Fruit fly (Drosophila melanogaster) whole organism, embryonic: ENCODE results near the gene arx.

ENCODE experiments used
- Atf-2 ChIP-seq: fragments of 200-800 bp; sonication (Bioruptor generic); optimal IDR thresholded peaks from 2 replicates; lab custom pipeline; 2016; ENCODE audit warnings: missing biosample characterization, missing genetic modification characterization
- Bgb ChIP-seq: fragments of 200-800 bp; sonication (Bioruptor generic); IDR thresholded peaks from 2 replicates; pipeline ENCODE4 v1.3.6; 2022; ENCODE audit warnings: missing biosample characterization, missing genetic modification characterization; ENCODE audit not compliant: partially characterized antibody
- CG10431 ChIP-seq: fragments of 200-800 bp; sonication (Bioruptor generic); optimal IDR thresholded peaks from 3 replicates; lab custom pipeline; 2018; ENCODE audit warnings: missing biosample characterization, mild to moderate bottlenecking, missing genetic modification characterization
- CG10959 ChIP-seq: fragments of 200-800 bp; sonication (Bioruptor generic); IDR thresholded peaks from 2 replicates; pipeline ENCODE4 v1.3.6; 2022; ENCODE audit warnings: missing biosample characterization, missing genetic modification characterization
- CG10979 ChIP-seq: fragments of 200-800 bp; sonication (Bioruptor generic); optimal IDR thresholded peaks from 2 replicates; lab custom pipeline; 2018; ENCODE audit warnings: missing biosample characterization, mild to moderate bottlenecking, missing genetic modification characterization, moderate library complexity
- CG11093 ChIP-seq: fragments of 200-800 bp; sonication (Bioruptor generic); IDR thresholded peaks from 3 replicates; pipeline ENCODE4 v1.3.6; 2022; ENCODE audit warnings: missing biosample characterization, missing genetic modification characterization
- CG12219 ChIP-seq: fragments of 200-800 bp; sonication (Bioruptor generic); optimal IDR thresholded peaks from 3 replicates; lab custom pipeline; 2018; ENCODE audit warnings: missing biosample characterization, mild to moderate bottlenecking, missing genetic modification characterization
- CG14050 ChIP-seq: fragments of 200-800 bp; sonication (Bioruptor generic); IDR thresholded peaks from 3 replicates; pipeline ENCODE4 v1.3.6; 2022; ENCODE audit warnings: missing biosample characterization, missing genetic modification characterization
- CG18599 ChIP-seq: fragments of 200-800 bp; sonication (Bioruptor generic); optimal IDR thresholded peaks from 3 replicates; lab custom pipeline; 2017; ENCODE audit warnings: missing biosample characterization, missing genetic modification characterization, mild to moderate bottlenecking, moderate library complexity, missing genetic modification reagents
- CG2199 ChIP-seq: fragments of 200-800 bp; sonication (Bioruptor generic); IDR thresholded peaks from 3 replicates; pipeline ENCODE4 v1.3.6; 2022; ENCODE audit warnings: missing biosample characterization, missing genetic modification characterization
- CG34376 ChIP-seq: fragments of 200-800 bp; sonication (Bioruptor generic); optimal IDR thresholded peaks from 2 replicates; lab custom pipeline; 2018; ENCODE audit warnings: missing biosample characterization, mild to moderate bottlenecking, missing genetic modification characterization
- CG3995 ChIP-seq: fragments of 200-800 bp; sonication (Bioruptor generic); optimal IDR thresholded peaks from 3 replicates; lab custom pipeline; 2016; ENCODE audit warnings: missing biosample characterization, missing genetic modification characterization
- CG4707 ChIP-seq: fragments of 200-800 bp; sonication (Bioruptor generic); optimal IDR thresholded peaks from 2 replicates; lab custom pipeline; 2018; ENCODE audit warnings: missing biosample characterization, mild to moderate bottlenecking, missing genetic modification characterization, moderate library complexity
- CG6765 ChIP-seq: fragments of 200-800 bp; sonication (Bioruptor generic); optimal IDR thresholded peaks from 3 replicates; lab custom pipeline; 2017; ENCODE audit warnings: missing biosample characterization, mild to moderate bottlenecking, missing genetic modification characterization
- CG6813 ChIP-seq: fragments of 200-800 bp; sonication (Bioruptor generic); optimal IDR thresholded peaks from 2 replicates; lab custom pipeline; 2017; ENCODE audit warnings: missing biosample characterization, missing genetic modification characterization, mild to moderate bottlenecking, moderate library complexity, missing genetic modification reagents
- CG6854 ChIP-seq: fragments of 200-800 bp; sonication (Bioruptor generic); optimal IDR thresholded peaks from 3 replicates; lab custom pipeline; 2017; ENCODE audit warnings: missing biosample characterization, mild to moderate bottlenecking, missing genetic modification characterization
- CG7556 ChIP-seq: fragments of 200-800 bp; sonication (Bioruptor generic); optimal IDR thresholded peaks from 2 replicates; lab custom pipeline; 2017; ENCODE audit warnings: missing biosample characterization, mild to moderate bottlenecking, missing genetic modification characterization
- CG7987 ChIP-seq: fragments of 200-800 bp; sonication (Bioruptor generic); optimal IDR thresholded peaks from 2 replicates; lab custom pipeline; 2018; ENCODE audit warnings: missing biosample characterization, mild to moderate bottlenecking, missing genetic modification characterization, moderate library complexity
- CTCF ChIP-seq: fragments of 200-800 bp; sonication (Bioruptor generic); optimal IDR thresholded peaks from 2 replicates; lab custom pipeline; 2017; ENCODE audit warnings: missing biosample characterization, mild to moderate bottlenecking, missing genetic modification characterization, moderate library complexity
- CrebB ChIP-seq: fragments of 200-800 bp; sonication (Bioruptor generic); optimal IDR thresholded peaks from 3 replicates; lab custom pipeline; 2018; ENCODE audit warnings: missing biosample characterization, mild to moderate bottlenecking, missing genetic modification characterization
- Deaf1 ChIP-seq: fragments of 200-800 bp; optimal IDR thresholded peaks from 3 replicates; lab custom pipeline; 2019; ENCODE audit warnings: missing biosample characterization, mild to moderate bottlenecking, missing genetic modification characterization, moderate library complexity
- Dfd ChIP-seq, 2 experiments: fragments of >200 bp; optimal IDR thresholded peaks; 2 replicates each; lab custom pipeline; 2017; ENCODE audit warnings: missing biosample characterization in 2 of 2, missing genetic modification characterization in 2 of 2
- Doc3 ChIP-seq: fragments of 200-800 bp; sonication (Bioruptor generic); IDR thresholded peaks from 3 replicates; pipeline ENCODE4 v1.3.6; 2022; ENCODE audit warnings: missing biosample characterization, missing genetic modification characterization; ENCODE audit not compliant: partially characterized antibody
- Dref ChIP-seq: fragments of 200-800 bp; sonication (Bioruptor generic); IDR thresholded peaks from 2 replicates; pipeline ENCODE4 v1.3.6; 2022; ENCODE audit warnings: missing biosample characterization, missing genetic modification characterization
- HmgZ ChIP-seq: fragments of 200-800 bp; sonication (Bioruptor generic); optimal IDR thresholded peaks from 2 replicates; lab custom pipeline; 2018; ENCODE audit warnings: missing biosample characterization, mild to moderate bottlenecking, missing genetic modification characterization
- MESR4 ChIP-seq: fragments of 200-800 bp; sonication (Bioruptor generic); optimal IDR thresholded peaks from 2 replicates; lab custom pipeline; 2018; ENCODE audit warnings: missing biosample characterization, mild to moderate bottlenecking, missing genetic modification characterization, moderate library complexity
- NC2α ChIP-seq: fragments of 200-800 bp; sonication (Bioruptor generic); optimal IDR thresholded peaks from 2 replicates; lab custom pipeline; 2016; ENCODE audit warnings: missing biosample characterization, missing genetic modification characterization
- Nf-YC ChIP-seq: fragments of 200-800 bp; optimal IDR thresholded peaks from 3 replicates; lab custom pipeline; 2019; ENCODE audit warnings: missing biosample characterization, mild to moderate bottlenecking, missing genetic modification characterization, moderate library complexity
- Opbp ChIP-seq: fragments of 200-800 bp; sonication (Bioruptor generic); IDR thresholded peaks from 3 replicates; pipeline ENCODE4 v1.3.6; 2022; ENCODE audit warnings: missing biosample characterization, missing genetic modification characterization; ENCODE audit not compliant: partially characterized antibody
- Sox102F ChIP-seq: fragments of 200-800 bp; sonication (Bioruptor generic); optimal IDR thresholded peaks from 2 replicates; lab custom pipeline; 2018; ENCODE audit warnings: missing biosample characterization, mild to moderate bottlenecking, missing genetic modification characterization, moderate library complexity
- Ssrp ChIP-seq: fragments of 200-800 bp; sonication (Bioruptor generic); optimal IDR thresholded peaks from 2 replicates; lab custom pipeline; 2018; ENCODE audit warnings: missing biosample characterization, mild to moderate bottlenecking, missing genetic modification characterization, moderate library complexity
- Taf1 ChIP-seq: fragments of 200-800 bp; sonication (Bioruptor generic); IDR thresholded peaks from 2 replicates; pipeline ENCODE4 v1.3.6; 2022; ENCODE audit warnings: missing biosample characterization, missing genetic modification characterization
- al ChIP-seq: fragments of 200-800 bp; sonication (Bioruptor generic); IDR thresholded peaks from 2 replicates; pipeline ENCODE4 v1.3.6; 2022; ENCODE audit warnings: missing biosample characterization, missing genetic modification characterization
- br ChIP-seq: fragments of >200 bp; optimal IDR thresholded peaks from 2 replicates; lab custom pipeline; 2017
- cas ChIP-seq: fragments of 200-800 bp; sonication (Bioruptor generic); IDR thresholded peaks from 2 replicates; pipeline ENCODE4 v1.3.6; 2022; ENCODE audit warnings: missing biosample characterization, missing genetic modification characterization
- chinmo ChIP-seq: fragments of 200-800 bp; sonication (Bioruptor generic); IDR thresholded peaks from 4 replicates; pipeline ENCODE4 v1.3.6; 2022; ENCODE audit warnings: missing biosample characterization, missing genetic modification characterization; ENCODE audit not compliant: partially characterized antibody
- cwo ChIP-seq: fragments of 200-800 bp; sonication (Bioruptor generic); optimal IDR thresholded peaks from 3 replicates; lab custom pipeline; 2017; ENCODE audit warnings: missing biosample characterization, missing genetic modification characterization, mild to moderate bottlenecking, moderate library complexity, missing genetic modification reagents
- dati ChIP-seq: fragments of 200-800 bp; sonication (Bioruptor generic); IDR thresholded peaks from 2 replicates; pipeline ENCODE4 v1.3.6; 2022; ENCODE audit warnings: missing biosample characterization, missing genetic modification characterization
- dmrt99B ChIP-seq: fragments of 200-800 bp; sonication (Bioruptor generic); optimal IDR thresholded peaks from 2 replicates; lab custom pipeline; 2018; ENCODE audit warnings: missing biosample characterization, mild to moderate bottlenecking, missing genetic modification characterization, moderate library complexity
- gem ChIP-seq: fragments of 200-800 bp; sonication (Bioruptor generic); optimal IDR thresholded peaks from 2 replicates; lab custom pipeline; 2019; ENCODE audit warnings: missing biosample characterization, mild to moderate bottlenecking, missing genetic modification characterization, moderate library complexity
- lov ChIP-seq, 2 experiments: fragments of 200-800 bp in 1 of 2; fragments of >200 bp in 1 of 2; sonication (Bioruptor generic) in 1 of 2; IDR thresholded peaks in 1 of 2; optimal IDR thresholded peaks in 1 of 2; 2 replicates in 1 of 2; 3 replicates in 1 of 2; pipeline versions ENCODE4 v1.3.6 to Lab custom; 2017 to 2022; ENCODE audit warnings: missing biosample characterization in 1 of 2, missing genetic modification characterization in 1 of 2
- nerfin-1 ChIP-seq: fragments of 200-800 bp; sonication (Bioruptor generic); optimal IDR thresholded peaks from 3 replicates; lab custom pipeline; 2019; ENCODE audit warnings: missing biosample characterization, mild to moderate bottlenecking, missing genetic modification characterization, moderate library complexity
- nmo ChIP-seq: fragments of 200-800 bp; sonication (Bioruptor generic); optimal IDR thresholded peaks from 2 replicates; lab custom pipeline; 2018; ENCODE audit warnings: missing biosample characterization, mild to moderate bottlenecking, missing genetic modification characterization, moderate library complexity
- otp ChIP-seq: fragments of 200-800 bp; sonication (Bioruptor generic); IDR thresholded peaks from 3 replicates; pipeline ENCODE4, ENCODE4 v1.3.6; 2022; ENCODE audit warnings: missing biosample characterization, missing genetic modification characterization
- pb ChIP-seq: fragments of 200-800 bp; sonication (Bioruptor generic); optimal IDR thresholded peaks from 3 replicates; lab custom pipeline; 2016; ENCODE audit warnings: missing biosample characterization, missing genetic modification characterization
- sima ChIP-seq: fragments of 200-800 bp; sonication (Bioruptor generic); optimal IDR thresholded peaks from 2 replicates; lab custom pipeline; 2016; ENCODE audit warnings: missing biosample characterization, missing genetic modification characterization
- sisA ChIP-seq: fragments of 200-800 bp; sonication (Bioruptor generic); IDR thresholded peaks from 2 replicates; pipeline ENCODE4 v1.3.6; 2022; ENCODE audit warnings: missing biosample characterization, missing genetic modification characterization
- ssp ChIP-seq: fragments of 200-800 bp; sonication (Bioruptor generic); IDR thresholded peaks from 2 replicates; pipeline ENCODE4 v1.3.6; 2022; ENCODE audit warnings: missing biosample characterization, missing genetic modification characterization
- sug ChIP-seq: fragments of 200-800 bp; optimal IDR thresholded peaks from 2 replicates; lab custom pipeline; 2019; ENCODE audit warnings: missing biosample characterization, mild to moderate bottlenecking, missing genetic modification characterization, moderate library complexity
- zen2 ChIP-seq: fragments of 200-800 bp; sonication (Bioruptor generic); IDR thresholded peaks from 3 replicates; pipeline ENCODE4 v1.3.6; 2022; ENCODE audit warnings: missing biosample characterization, missing genetic modification characterization; ENCODE audit not compliant: partially characterized antibody
- zf30C ChIP-seq: fragments of 200-800 bp; sonication (Bioruptor generic); optimal IDR thresholded peaks from 3 replicates; lab custom pipeline; 2018; ENCODE audit warnings: missing biosample characterization, mild to moderate bottlenecking, missing genetic modification characterization

arx gene

DNA sequence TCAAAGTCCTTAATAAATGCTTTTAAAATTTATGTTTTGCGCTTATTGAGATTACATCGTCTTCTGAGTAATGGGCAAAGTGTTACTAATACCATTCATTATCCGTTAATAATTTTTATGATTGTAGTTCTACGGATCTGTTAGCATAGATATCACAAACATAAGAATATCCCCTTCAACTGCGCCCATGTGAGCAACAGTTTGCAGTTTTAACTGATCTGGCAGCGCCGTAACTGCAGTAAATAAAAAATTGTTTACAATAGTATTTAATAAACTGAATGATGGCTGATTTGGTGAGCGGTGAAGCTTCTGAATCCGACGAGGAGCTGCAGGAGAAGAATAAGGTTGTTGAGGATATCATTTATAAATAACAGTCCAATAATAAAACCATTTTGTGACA lies 31.3 kb downstream of the arx start, which contains the start of gene Blos3 (continued):
- TF ChIP-seq nerfin-1 (tag; lab: Kevin White, UChicago) (peak; percentile 1), al (GFP tag; lab: Robert Waterston, UW) (peak; percentile 15; the same call in 1 of the 2 replicates), Opbp (GFP tag; lab: Robert Waterston, UW) (no peak), Sox102F (GFP tag; lab: Kevin White, UChicago) (no peak), sima (peak; percentile 11), zen2 (no peak), CG6765 (GFP tag; lab: Kevin White, UChicago) (no peak), sug (no peak), CG7987 (GFP tag; lab: Kevin White, UChicago) (peak; percentile 46), CG7556 (GFP tag; lab: Kevin White, UChicago) (peak; percentile 37), gem (tag; lab: Kevin White, UChicago) (peak; percentile 76), Nf-YC (tag; lab: Kevin White, UChicago) (no peak), otp (GFP tag; lab: Robert Waterston, UW) (no peak), CG2199 (GFP tag; lab: Robert Waterston, UW) (no peak), CG10979 (tag; lab: Kevin White, UChicago) (peak; percentile 51), sisA (peak; percentile 14; the same call in 1 of the 2 replicates), CG11093 (no peak), dati (GFP tag; lab: Robert Waterston, UW) (no peak), pb (GFP tag; lab: Kevin White, UChicago) (no peak), nmo (GFP tag; lab: Kevin White, UChicago) (peak; percentile 11), ssp (GFP tag; lab: Robert Waterston, UW) (no peak), Taf1 (GFP tag; lab: Robert Waterston, UW) (no peak), cwo (GFP tag; lab: Kevin White, UChicago) (no peak), HmgZ (tag; lab: Kevin White, UChicago) (no peak), CG12219 (GFP tag; lab: Kevin White, UChicago) (peak; percentile 9), Bgb (GFP tag; lab: Robert Waterston, UW) (no peak), Dref (GFP tag; lab: Robert Waterston, UW) (no peak), CG34376 (GFP tag; lab: Kevin White, UChicago) (peak; percentile 0), NC2α (GFP tag; lab: Kevin White, UChicago) (peak; percentile 6), br (lab: Kevin White, UChicago) (no peak), Deaf1 (tag; lab: Kevin White, UChicago) (no peak), CG6854 (GFP tag; lab: Kevin White, UChicago) (no peak), CG18599 (GFP tag; lab: Kevin White, UChicago) (peak; percentile 57), dmrt99B (tag; lab: Kevin White, UChicago) (no peak), CrebB (tag; lab: Kevin White, UChicago) (no peak), MESR4 (GFP tag; lab: Kevin White, UChicago) (peak; percentile 52), cas (GFP tag; lab: Robert Waterston, UW) (no peak), CG4707 (GFP tag; lab: Kevin White, UChicago) (no peak), Ssrp (tag; lab: Kevin White, UChicago) (peak; percentile 39), zf30C (GFP tag; lab: Kevin White, UChicago) (no peak), Dfd (GFP tag; optimal IDR thresholded peaks at IDR 0.05; lab: Kevin White, UChicago) (no peak), CG10431 (GFP tag; lab: Kevin White, UChicago) (no peak), Atf-2 (GFP tag; lab: Kevin White, UChicago) (peak; percentile 51), CTCF (peak; percentile 10), CG6813 (GFP tag; lab: Kevin White, UChicago) (no peak), CG10959 (GFP tag; lab: Robert Waterston, UW) (no peak), Doc3 (GFP tag; lab: Robert Waterston, UW) (no peak), lov (optimal IDR thresholded peaks at IDR 0.05; lab: Kevin White, UChicago) (no peak), lov (GFP tag; IDR thresholded peaks at IDR 0.05; lab: Robert Waterston, UW) (no peak), CG3995 (peak; percentile 1), chinmo (GFP tag; lab: Robert Waterston, UW) (peak; percentile 69; the same call in 3 of the 4 replicates), CG14050 (GFP tag; lab: Robert Waterston, UW) (no peak)
